Fruit fly (Drosophila melanogaster) whole organism, embryonic: ENCODE measurements around the gene msd1.

Experiments
- Antp ChIP-seq: fragments of 200-800 bp; sonication (Bioruptor generic); optimal IDR thresholded peaks from 3 replicates; lab custom pipeline; 2016; ENCODE audit warnings: missing biosample characterization, missing genetic modification characterization
- CG11504 ChIP-seq: fragments of 200-800 bp; sonication (Bioruptor generic); optimal IDR thresholded peaks from 3 replicates; lab custom pipeline; 2019; ENCODE audit warnings: missing biosample characterization, mild to moderate bottlenecking, missing genetic modification characterization, moderate library complexity
- CG11696 ChIP-seq: fragments of 200-800 bp; sonication (Bioruptor generic); IDR thresholded peaks from 2 replicates; pipeline ENCODE4 v1.3.6; 2022; ENCODE audit warnings: missing biosample characterization, missing genetic modification characterization
- CG14050 ChIP-seq: fragments of 200-800 bp; sonication (Bioruptor generic); IDR thresholded peaks from 3 replicates; pipeline ENCODE4 v1.3.6; 2022; ENCODE audit warnings: missing biosample characterization, missing genetic modification characterization
- CG14860 ChIP-seq: fragments of 200-800 bp; sonication (Bioruptor generic); IDR thresholded peaks from 3 replicates; pipeline ENCODE4 v1.3.6; 2022; ENCODE audit warnings: missing biosample characterization, missing genetic modification characterization; ENCODE audit not compliant: partially characterized antibody
- CG16779 ChIP-seq: fragments of 200-800 bp; sonication (Bioruptor generic); IDR thresholded peaks from 2 replicates; pipeline ENCODE4 v1.3.6; 2022; ENCODE audit warnings: missing biosample characterization, missing genetic modification characterization
- CG17361 ChIP-seq: fragments of 200-800 bp; sonication (Bioruptor generic); IDR thresholded peaks from 3 replicates; pipeline ENCODE4 v1.3.6; 2022; ENCODE audit warnings: missing biosample characterization, missing genetic modification characterization
- CG18619 ChIP-seq: fragments of 200-800 bp; sonication (Bioruptor generic); optimal IDR thresholded peaks from 3 replicates; lab custom pipeline; 2017; ENCODE audit warnings: missing biosample characterization, mild to moderate bottlenecking, missing genetic modification characterization
- CG2116 ChIP-seq: fragments of 200-800 bp; sonication (Bioruptor generic); optimal IDR thresholded peaks from 3 replicates; lab custom pipeline; 2018; ENCODE audit warnings: missing biosample characterization, mild to moderate bottlenecking, missing genetic modification characterization
- CG3065 ChIP-seq: fragments of 200-800 bp; sonication (Bioruptor generic); optimal IDR thresholded peaks from 2 replicates; lab custom pipeline; 2016; ENCODE audit warnings: missing biosample characterization, missing genetic modification characterization
- CG32532 ChIP-seq: fragments of 200-800 bp; sonication (Bioruptor generic); IDR thresholded peaks from 2 replicates; pipeline ENCODE4 v1.3.6; 2022; ENCODE audit warnings: missing biosample characterization, missing genetic modification characterization
- CG3407 ChIP-seq: fragments of 200-800 bp; sonication (Bioruptor generic); optimal IDR thresholded peaks from 2 replicates; lab custom pipeline; 2018; ENCODE audit warnings: missing biosample characterization, mild to moderate bottlenecking, missing genetic modification characterization
- CG34224 ChIP-seq: fragments of 200-800 bp; sonication (Bioruptor generic); IDR thresholded peaks from 3 replicates; pipeline ENCODE4 v1.3.6; 2022; ENCODE audit warnings: missing biosample characterization, missing genetic modification characterization; ENCODE audit not compliant: partially characterized antibody
- CG3847 ChIP-seq: fragments of 200-800 bp; sonication (Bioruptor generic); IDR thresholded peaks from 2 replicates; pipeline ENCODE4 v1.3.6; 2022; ENCODE audit warnings: missing biosample characterization, missing genetic modification characterization
- CG5180 ChIP-seq: fragments of 200-800 bp; sonication (Bioruptor generic); optimal IDR thresholded peaks from 3 replicates; lab custom pipeline; 2017; ENCODE audit warnings: missing biosample characterization, missing genetic modification characterization, mild to moderate bottlenecking, moderate library complexity, missing genetic modification reagents
- CG6689 ChIP-seq: fragments of 200-800 bp; sonication (Bioruptor generic); IDR thresholded peaks from 2 replicates; pipeline ENCODE4 v1.3.6; 2022; ENCODE audit warnings: missing biosample characterization, missing genetic modification characterization
- CG7357 ChIP-seq: fragments of 200-800 bp; sonication (Bioruptor generic); IDR thresholded peaks from 3 replicates; pipeline ENCODE4 v1.3.6; 2022; ENCODE audit warnings: missing biosample characterization, missing genetic modification characterization
- CG7786 ChIP-seq: fragments of 200-800 bp; sonication (Bioruptor generic); optimal IDR thresholded peaks from 2 replicates; lab custom pipeline; 2016; ENCODE audit warnings: missing biosample characterization, missing genetic modification characterization
- CG9797 ChIP-seq: fragments of 200-800 bp; sonication (Bioruptor generic); optimal IDR thresholded peaks from 3 replicates; lab custom pipeline; 2018; ENCODE audit warnings: missing biosample characterization, mild to moderate bottlenecking, missing genetic modification characterization
- Camta ChIP-seq: fragments of 200-800 bp; sonication (Bioruptor generic); optimal IDR thresholded peaks from 2 replicates; lab custom pipeline; 2016; ENCODE audit warnings: missing biosample characterization, missing genetic modification characterization
- CoRest ChIP-seq: fragments of 200-800 bp; sonication (Bioruptor generic); optimal IDR thresholded peaks from 3 replicates; lab custom pipeline; 2018; ENCODE audit warnings: missing biosample characterization, mild to moderate bottlenecking, missing genetic modification characterization, moderate library complexity
- Dll ChIP-seq: fragments of 200-800 bp; sonication (Bioruptor generic); IDR thresholded peaks from 4 replicates; pipeline ENCODE4 v1.3.6; 2022; ENCODE audit warnings: missing biosample characterization, missing genetic modification characterization; ENCODE audit not compliant: partially characterized antibody
- Dp ChIP-seq: fragments of 200-800 bp; sonication (Bioruptor generic); optimal IDR thresholded peaks from 2 replicates; lab custom pipeline; 2018; ENCODE audit warnings: missing biosample characterization, mild to moderate bottlenecking, missing genetic modification characterization, moderate library complexity
- E2f2 ChIP-seq: fragments of 200-800 bp; sonication (Bioruptor generic); IDR thresholded peaks from 2 replicates; pipeline ENCODE4 v1.3.6; 2022; ENCODE audit warnings: missing biosample characterization, missing genetic modification characterization
- HLH4C ChIP-seq: fragments of 200-800 bp; sonication (Bioruptor generic); IDR thresholded peaks from 3 replicates; pipeline ENCODE4 v1.3.6; 2022; ENCODE audit warnings: missing biosample characterization, missing genetic modification characterization; ENCODE audit not compliant: partially characterized antibody
- Hr51 ChIP-seq, 2 experiments: fragments of 200-800 bp; sonication (Bioruptor generic); optimal IDR thresholded peaks; 2 replicates in 1 of 2; 3 replicates in 1 of 2; lab custom pipeline; 2016 to 2018; ENCODE audit warnings: missing biosample characterization in 2 of 2, missing genetic modification characterization in 2 of 2, mild to moderate bottlenecking in 1 of 2, moderate library complexity in 1 of 2
- NK7.1 ChIP-seq: fragments of 200-800 bp; sonication (Bioruptor generic); optimal IDR thresholded peaks from 3 replicates; lab custom pipeline; 2016; ENCODE audit warnings: missing biosample characterization, missing genetic modification characterization
- Ssrp ChIP-seq: fragments of 200-800 bp; sonication (Bioruptor generic); optimal IDR thresholded peaks from 2 replicates; lab custom pipeline; 2018; ENCODE audit warnings: missing biosample characterization, mild to moderate bottlenecking, missing genetic modification characterization, moderate library complexity
- Taf1 ChIP-seq: fragments of 200-800 bp; sonication (Bioruptor generic); IDR thresholded peaks from 2 replicates; pipeline ENCODE4 v1.3.6; 2022; ENCODE audit warnings: missing biosample characterization, missing genetic modification characterization
- amos ChIP-seq: fragments of 200-800 bp; sonication (Bioruptor generic); IDR thresholded peaks from 2 replicates; pipeline ENCODE4 v1.3.6; 2022; ENCODE audit warnings: missing biosample characterization, missing genetic modification characterization; ENCODE audit not compliant: partially characterized antibody
- ara ChIP-seq: fragments of 200-800 bp; sonication (Bioruptor generic); IDR thresholded peaks from 2 replicates; pipeline ENCODE4 v1.3.6; 2022; ENCODE audit warnings: missing biosample characterization, missing genetic modification characterization
- ato ChIP-seq: fragments of 200-800 bp; sonication (Bioruptor generic); IDR thresholded peaks from 2 replicates; pipeline ENCODE4 v1.3.6; 2022; ENCODE audit warnings: missing biosample characterization, missing genetic modification characterization; ENCODE audit not compliant: partially characterized antibody
- bsh ChIP-seq, 2 experiments: fragments of 200-800 bp; sonication (Bioruptor generic); optimal IDR thresholded peaks; 2 replicates each; lab custom pipeline; 2017 to 2018; ENCODE audit warnings: mild to moderate bottlenecking in 2 of 2, missing biosample characterization in 2 of 2, missing genetic modification characterization in 2 of 2, moderate library complexity in 1 of 2
- chinmo ChIP-seq: fragments of 200-800 bp; sonication (Bioruptor generic); IDR thresholded peaks from 4 replicates; pipeline ENCODE4 v1.3.6; 2022; ENCODE audit warnings: missing biosample characterization, missing genetic modification characterization; ENCODE audit not compliant: partially characterized antibody
- gem ChIP-seq: fragments of 200-800 bp; sonication (Bioruptor generic); optimal IDR thresholded peaks from 2 replicates; lab custom pipeline; 2019; ENCODE audit warnings: missing biosample characterization, mild to moderate bottlenecking, missing genetic modification characterization, moderate library complexity
- gfzf ChIP-seq: fragments of 200-800 bp; sonication (Bioruptor generic); optimal IDR thresholded peaks from 2 replicates; lab custom pipeline; 2016; ENCODE audit warnings: missing biosample characterization, mild to moderate bottlenecking, missing genetic modification characterization, moderate library complexity
- hbn ChIP-seq: fragments of 200-800 bp; sonication (Bioruptor generic); IDR thresholded peaks from 2 replicates; pipeline ENCODE4 v1.3.6; 2022; ENCODE audit warnings: missing biosample characterization, missing genetic modification characterization; ENCODE audit not compliant: partially characterized antibody
- nerfin-2 ChIP-seq: fragments of 200-800 bp; sonication (Bioruptor generic); IDR thresholded peaks from 2 replicates; pipeline ENCODE4 v1.3.6; 2022; ENCODE audit warnings: missing biosample characterization, missing genetic modification characterization; ENCODE audit not compliant: partially characterized antibody
- org-1 ChIP-seq: fragments of 200-800 bp; sonication (Bioruptor generic); optimal IDR thresholded peaks from 2 replicates; lab custom pipeline; 2017; ENCODE audit warnings: missing biosample characterization, missing genetic modification characterization
- phol ChIP-seq: fragments of 200-800 bp; sonication (Bioruptor generic); optimal IDR thresholded peaks from 3 replicates; lab custom pipeline; 2018; ENCODE audit warnings: missing biosample characterization, mild to moderate bottlenecking, missing genetic modification characterization, moderate library complexity
- prd ChIP-seq, 3 experiments: fragments of >200 bp in 2 of 3; fragments of 200-800 bp in 1 of 3; sonication (Bioruptor generic) in 1 of 3; optimal IDR thresholded peaks in 2 of 3; IDR thresholded peaks in 1 of 3; 2 replicates in 2 of 3; 3 replicates in 1 of 3; pipeline versions ENCODE4 v1.3.6 to Lab custom; 2017 to 2022; ENCODE audit warnings: missing biosample characterization in 1 of 3, missing genetic modification characterization in 1 of 3
- pzg ChIP-seq: fragments of 200-800 bp; sonication (Bioruptor generic); optimal IDR thresholded peaks from 3 replicates; lab custom pipeline; 2018; ENCODE audit warnings: missing biosample characterization, mild to moderate bottlenecking, missing genetic modification characterization, moderate library complexity
- sc ChIP-seq, 3 experiments: fragments of >200 bp in 2 of 3; fragments of 200-800 bp in 1 of 3; sonication (Bioruptor generic) in 1 of 3; optimal IDR thresholded peaks; 2 replicates in 2 of 3; 3 replicates in 1 of 3; lab custom pipeline; 2017; ENCODE audit warnings: mild to moderate bottlenecking in 1 of 3, missing biosample characterization in 1 of 3, missing genetic modification characterization in 1 of 3, missing genetic modification reagents in 1 of 3
- stwl ChIP-seq: fragments of 200-800 bp; sonication (Bioruptor generic); optimal IDR thresholded peaks from 3 replicates; lab custom pipeline; 2018; ENCODE audit warnings: missing biosample characterization, mild to moderate bottlenecking, missing genetic modification characterization, moderate library complexity
- unc-4 ChIP-seq: fragments of 200-800 bp; sonication (Bioruptor generic); IDR thresholded peaks from 2 replicates; pipeline ENCODE4 v1.3.6; 2022; ENCODE audit warnings: missing biosample characterization, missing genetic modification characterization; ENCODE audit not compliant: partially characterized antibody

The msd1 gene

DNA sequence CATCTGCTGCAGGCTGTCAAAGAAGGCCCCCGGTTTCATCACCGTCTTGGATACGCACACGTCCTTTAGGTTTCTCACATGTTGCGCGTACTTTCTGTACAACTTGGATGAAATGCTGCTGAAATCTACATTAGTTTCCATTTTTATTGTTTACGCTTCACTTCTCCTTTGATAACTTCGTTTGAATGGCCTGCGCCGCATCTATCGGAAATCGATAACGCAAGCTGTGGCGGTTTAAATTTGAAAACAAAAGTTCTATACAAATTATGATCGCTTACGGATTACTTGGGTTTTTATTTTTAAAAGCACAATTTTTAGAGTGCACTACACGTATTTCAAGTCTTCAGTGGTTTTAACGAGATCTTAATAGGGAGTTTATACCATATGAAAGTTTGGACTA is 1.4 kb downstream of the msd1 start, which contains the start of gene msd5 (continued):
- peak; percentile 28 for TF ChIP-seq CG2116
- TF ChIP-seq E2f2 (GFP tag; lab: Robert Waterston, UW), result peak; percentile 96
- TF ChIP-seq CG3065 (GFP tag; lab: Kevin White, UChicago), result no peak
- TF ChIP-seq CG11696 (GFP tag; lab: Robert Waterston, UW), result no peak
- no peak for TF ChIP-seq prd (optimal IDR thresholded peaks at IDR 0.05; lab: Kevin White, UChicago)
- TF ChIP-seq prd (GFP tag; IDR thresholded peaks at IDR 0.05; lab: Robert Waterston, UW), result no peak
- TF ChIP-seq gfzf (GFP tag; lab: Kevin White, UChicago), result peak; percentile 24
- peak; percentile 54; the same call in 1 of the 2 replicates for TF ChIP-seq ato
- TF ChIP-seq sc (optimal IDR thresholded peaks at IDR 0.05; lab: Kevin White, UChicago), result no peak
- no peak for TF ChIP-seq sc (GFP tag; optimal IDR thresholded peaks at IDR 0.05; lab: Kevin White, UChicago)
- TF ChIP-seq amos (GFP tag; lab: Robert Waterston, UW), result peak; percentile 14; the same call in 1 of the 2 replicates
- 0 out of 4 replicates have a peak, but pooled peaks have one; percentile 62 for TF ChIP-seq chinmo (GFP tag; lab: Robert Waterston, UW)
- TF ChIP-seq Taf1, result no peak
- TF ChIP-seq CG32532 (GFP tag; lab: Robert Waterston, UW), result no peak
- TF ChIP-seq CG3847 (GFP tag; lab: Robert Waterston, UW), result no peak
- peak; percentile 10 for TF ChIP-seq phol (tag; lab: Kevin White, UChicago)
- no peak for TF ChIP-seq CG6689 (GFP tag; lab: Robert Waterston, UW)
- TF ChIP-seq CG34224 (GFP tag; lab: Robert Waterston, UW), result peak; percentile 66
- no peak for TF ChIP-seq CG5180 (GFP tag; lab: Kevin White, UChicago)
- TF ChIP-seq hbn (GFP tag; lab: Robert Waterston, UW), result peak; percentile 21; the same call in 1 of the 2 replicates
- peak; percentile 34; the same call in 1 of the 2 replicates for TF ChIP-seq unc-4 (GFP tag; lab: Robert Waterston, UW)
- TF ChIP-seq ara (GFP tag; lab: Robert Waterston, UW), result no peak
- TF ChIP-seq Hr51 (GFP tag; optimal IDR thresholded peaks at IDR 0.05; lab: Kevin White, UChicago), result no peak
- peak; percentile 28 for TF ChIP-seq pzg (GFP tag; lab: Kevin White, UChicago)
- TF ChIP-seq CG14860 (GFP tag; lab: Robert Waterston, UW), result peak; percentile 42; the same call in 2 of the 3 replicates
- peak; percentile 1 for TF ChIP-seq CG9797 (GFP tag; lab: Kevin White, UChicago)
- TF ChIP-seq CG14050 (GFP tag; lab: Robert Waterston, UW), result no peak
- TF ChIP-seq Dll, result peak; percentile 62; the same call in 2 of the 4 replicates
- peak; percentile 55; the same call in 1 of the 2 replicates for TF ChIP-seq nerfin-2 (GFP tag; lab: Robert Waterston, UW)
- TF ChIP-seq CG17361 (GFP tag; lab: Robert Waterston, UW), result no peak
- peak; percentile 77 for TF ChIP-seq HLH4C (GFP tag; lab: Robert Waterston, UW)

DNA sequence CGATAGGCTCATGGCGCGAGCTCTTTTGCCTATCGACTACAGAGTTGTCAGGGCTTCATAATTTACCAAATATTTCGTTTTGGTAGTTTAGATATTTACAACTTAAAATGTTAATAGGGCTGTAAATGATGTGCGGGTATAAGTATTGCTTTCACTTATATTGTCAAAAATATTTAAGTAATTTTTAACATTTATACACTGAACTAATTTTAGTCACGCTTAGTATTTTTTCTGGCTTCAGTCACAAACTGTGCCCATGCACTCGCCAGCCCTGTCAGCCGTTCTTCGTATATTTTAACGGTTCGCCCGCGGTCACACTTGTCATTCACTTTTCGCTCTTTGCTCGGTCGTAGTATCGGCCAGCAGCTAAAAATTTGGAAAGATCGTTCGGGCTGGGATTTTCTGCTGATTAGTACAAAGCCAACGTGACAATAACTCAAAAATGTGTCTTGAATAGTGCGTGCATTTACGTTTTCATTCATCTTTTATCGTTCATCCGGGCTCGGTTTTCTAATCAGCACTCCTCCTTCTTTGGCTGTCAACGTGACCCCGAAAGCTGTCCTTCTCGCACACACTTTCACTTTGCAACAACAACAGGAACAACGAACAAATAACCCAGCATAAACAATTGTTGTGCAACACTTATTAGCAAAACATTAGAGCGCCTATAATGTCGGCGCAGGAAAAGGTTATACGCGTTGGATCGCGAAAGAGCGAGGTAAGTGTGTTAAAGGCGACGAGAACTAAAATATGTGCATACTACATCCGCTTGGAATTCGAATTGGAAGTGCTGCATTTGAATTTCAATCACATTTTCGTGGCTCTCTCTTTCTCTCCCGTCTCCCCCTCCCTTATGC is 3.3 kb downstream of the msd1 start, which contains the start of the genes Hmbs and CG2211:
TSS of gene Hmbs (plus strand) at position 319 of the 857 bp plus-strand sequence.
TSS of gene CG2211 (minus strand) at position 789 of the 857 bp plus-strand sequence.
- TF ChIP-seq Ssrp (peak; percentile 77), NK7.1 (GFP tag; lab: Kevin White, UChicago) (peak; percentile 58), CoRest (tag; lab: Kevin White, UChicago) (peak; percentile 88), org-1 (GFP tag; lab: Kevin White, UChicago) (no peak), Camta (GFP tag; lab: Kevin White, UChicago) (peak; percentile 90), Antp (GFP tag; lab: Kevin White, UChicago) (peak; percentile 82), Dp (GFP tag; lab: Kevin White, UChicago) (peak; percentile 62), CG7357 (peak; percentile 69), CG18619 (peak; percentile 68), stwl (tag; lab: Kevin White, UChicago) (peak; percentile 92), CG11504 (tag; lab: Kevin White, UChicago) (no peak), CG3407 (peak; percentile 49), gem (tag; lab: Kevin White, UChicago) (peak; percentile 89), CG7786 (GFP tag; lab: Kevin White, UChicago) (peak; percentile 89), CG16779 (GFP tag; lab: Robert Waterston, UW) (peak; percentile 71), bsh (GFP tag; optimal IDR thresholded peaks at IDR 0.05; lab: Kevin White, UChicago) (peak in 1 of 2 experiments; percentile 82)
